Fruit fly (Drosophila melanogaster) whole organism, embryonic: Measurements from ENCODE around the gene CG13144.

ENCODE experiments used
- Ada2b ChIP-seq: fragments of 200-800 bp; sonication (Bioruptor generic); IDR thresholded peaks from 2 replicates; pipeline ENCODE4 v1.3.6; 2022; ENCODE audit warnings: missing biosample characterization, missing genetic modification characterization
- Awh ChIP-seq: fragments of 200-800 bp; sonication (Bioruptor generic); IDR thresholded peaks from 2 replicates; pipeline ENCODE4, ENCODE4 v1.3.6; 2022; ENCODE audit warnings: missing biosample characterization, missing genetic modification characterization
- BEAF-32 ChIP-seq: fragments of 200-800 bp; sonication (Bioruptor generic); optimal IDR thresholded peaks from 3 replicates; lab custom pipeline; 2017; ENCODE audit warnings: missing biosample characterization, missing genetic modification characterization, mild to moderate bottlenecking, moderate library complexity, missing genetic modification reagents
- Bgb ChIP-seq: fragments of 200-800 bp; sonication (Bioruptor generic); IDR thresholded peaks from 2 replicates; pipeline ENCODE4 v1.3.6; 2022; ENCODE audit warnings: missing biosample characterization, missing genetic modification characterization; ENCODE audit not compliant: partially characterized antibody
- C15 ChIP-seq: fragments of 200-800 bp; sonication (Bioruptor generic); IDR thresholded peaks from 3 replicates; pipeline ENCODE4 v1.3.6; 2022; ENCODE audit warnings: missing biosample characterization, missing genetic modification characterization
- CG10654 ChIP-seq: fragments of 200-800 bp; sonication (Bioruptor generic); optimal IDR thresholded peaks from 2 replicates; lab custom pipeline; 2016; ENCODE audit warnings: missing biosample characterization, missing genetic modification characterization
- CG10979 ChIP-seq: fragments of 200-800 bp; sonication (Bioruptor generic); optimal IDR thresholded peaks from 2 replicates; lab custom pipeline; 2018; ENCODE audit warnings: missing biosample characterization, mild to moderate bottlenecking, missing genetic modification characterization, moderate library complexity
- CG11560 ChIP-seq: fragments of 200-800 bp; sonication (Bioruptor generic); IDR thresholded peaks from 3 replicates; pipeline ENCODE4 v1.3.6; 2022; ENCODE audit warnings: missing biosample characterization, missing genetic modification characterization
- CG12071 ChIP-seq: fragments of 200-800 bp; sonication (Bioruptor generic); optimal IDR thresholded peaks from 3 replicates; lab custom pipeline; 2018; ENCODE audit warnings: missing biosample characterization, mild to moderate bottlenecking, missing genetic modification characterization
- CG12769 ChIP-seq: fragments of 200-800 bp; sonication (Bioruptor generic); optimal IDR thresholded peaks from 2 replicates; lab custom pipeline; 2019; ENCODE audit warnings: missing biosample characterization, mild to moderate bottlenecking, missing genetic modification characterization, moderate library complexity
- CG13296 ChIP-seq: fragments of 200-800 bp; sonication (Bioruptor generic); optimal IDR thresholded peaks from 3 replicates; lab custom pipeline; 2018; ENCODE audit warnings: missing biosample characterization, mild to moderate bottlenecking, missing genetic modification characterization
- CG13624 ChIP-seq: fragments of 200-800 bp; sonication (Bioruptor generic); optimal IDR thresholded peaks from 2 replicates; lab custom pipeline; 2016; ENCODE audit warnings: missing biosample characterization, missing genetic modification characterization
- CG15073 ChIP-seq: fragments of 200-800 bp; sonication (Bioruptor generic); optimal IDR thresholded peaks from 2 replicates; lab custom pipeline; 2016; ENCODE audit warnings: missing biosample characterization, missing genetic modification characterization
- CG15269 ChIP-seq: fragments of 200-800 bp; sonication (Bioruptor generic); optimal IDR thresholded peaks from 2 replicates; lab custom pipeline; 2018; ENCODE audit warnings: missing biosample characterization, mild to moderate bottlenecking, missing genetic modification characterization, moderate library complexity
- CG1603 ChIP-seq: fragments of 200-800 bp; sonication (Bioruptor generic); optimal IDR thresholded peaks from 2 replicates; lab custom pipeline; 2019; ENCODE audit warnings: missing biosample characterization, mild to moderate bottlenecking, missing genetic modification characterization, moderate library complexity
- CG1792 ChIP-seq: fragments of 200-800 bp; sonication (Bioruptor generic); optimal IDR thresholded peaks from 2 replicates; lab custom pipeline; 2016; ENCODE audit warnings: missing biosample characterization, missing genetic modification characterization
- CG18262 ChIP-seq: fragments of 200-800 bp; optimal IDR thresholded peaks from 3 replicates; lab custom pipeline; 2019; ENCODE audit warnings: missing biosample characterization, mild to moderate bottlenecking, missing genetic modification characterization, moderate library complexity
- CG2116 ChIP-seq: fragments of 200-800 bp; sonication (Bioruptor generic); optimal IDR thresholded peaks from 3 replicates; lab custom pipeline; 2018; ENCODE audit warnings: missing biosample characterization, mild to moderate bottlenecking, missing genetic modification characterization
- CG2875 ChIP-seq: fragments of 200-800 bp; sonication (Bioruptor generic); optimal IDR thresholded peaks from 2 replicates; lab custom pipeline; 2017; ENCODE audit warnings: missing biosample characterization, mild to moderate bottlenecking, missing genetic modification characterization, missing genetic modification reagents
- CG32772 ChIP-seq: fragments of 200-800 bp; sonication (Bioruptor generic); IDR thresholded peaks from 2 replicates; pipeline ENCODE4 v1.3.6; 2022; ENCODE audit warnings: missing biosample characterization, missing genetic modification characterization
- CG33213 ChIP-seq: fragments of 200-800 bp; sonication (Bioruptor generic); optimal IDR thresholded peaks from 3 replicates; lab custom pipeline; 2016; ENCODE audit warnings: missing biosample characterization, missing genetic modification characterization
- CG6175 ChIP-seq: fragments of 200-800 bp; sonication (Bioruptor generic); IDR thresholded peaks from 3 replicates; pipeline ENCODE4 v1.3.6; 2022; ENCODE audit warnings: missing biosample characterization, missing genetic modification characterization
- CG9215 ChIP-seq: fragments of 200-800 bp; sonication (Bioruptor generic); IDR thresholded peaks from 2 replicates; pipeline ENCODE4 v1.3.6; 2022; ENCODE audit warnings: missing biosample characterization, missing genetic modification characterization
- CrebB ChIP-seq: fragments of 200-800 bp; sonication (Bioruptor generic); optimal IDR thresholded peaks from 3 replicates; lab custom pipeline; 2018; ENCODE audit warnings: missing biosample characterization, mild to moderate bottlenecking, missing genetic modification characterization
- D19A ChIP-seq: fragments of 200-800 bp; optimal IDR thresholded peaks from 3 replicates; lab custom pipeline; 2019; ENCODE audit warnings: missing biosample characterization, mild to moderate bottlenecking, missing genetic modification characterization, moderate library complexity
- Dfd ChIP-seq, 2 experiments: fragments of >200 bp; optimal IDR thresholded peaks; 2 replicates each; lab custom pipeline; 2017; ENCODE audit warnings: missing biosample characterization in 2 of 2, missing genetic modification characterization in 2 of 2
- Hmr ChIP-seq: fragments of 200-800 bp; sonication (Bioruptor generic); optimal IDR thresholded peaks from 3 replicates; lab custom pipeline; 2017; ENCODE audit warnings: mild to moderate bottlenecking, missing biosample characterization, missing genetic modification reagents, missing genetic modification characterization
- MESR4 ChIP-seq: fragments of 200-800 bp; sonication (Bioruptor generic); optimal IDR thresholded peaks from 2 replicates; lab custom pipeline; 2018; ENCODE audit warnings: missing biosample characterization, mild to moderate bottlenecking, missing genetic modification characterization, moderate library complexity
- Mad ChIP-seq: fragments of 200-800 bp; sonication (Bioruptor generic); optimal IDR thresholded peaks from 2 replicates; lab custom pipeline; 2016; ENCODE audit warnings: missing biosample characterization, missing genetic modification characterization
- Sox100B ChIP-seq: fragments of 200-800 bp; sonication (Bioruptor generic); optimal IDR thresholded peaks from 3 replicates; lab custom pipeline; 2018; ENCODE audit warnings: missing biosample characterization, mild to moderate bottlenecking, missing genetic modification characterization
- Sox102F ChIP-seq: fragments of 200-800 bp; sonication (Bioruptor generic); optimal IDR thresholded peaks from 2 replicates; lab custom pipeline; 2018; ENCODE audit warnings: missing biosample characterization, mild to moderate bottlenecking, missing genetic modification characterization, moderate library complexity
- Sry-δ ChIP-seq: fragments of 200-800 bp; sonication (Bioruptor generic); optimal IDR thresholded peaks from 2 replicates; lab custom pipeline; 2016; ENCODE audit warnings: missing biosample characterization, missing genetic modification characterization
- bab2 ChIP-seq: fragments of 200-800 bp; sonication (Bioruptor generic); optimal IDR thresholded peaks from 2 replicates; lab custom pipeline; 2016; ENCODE audit warnings: missing biosample characterization, missing genetic modification characterization
- cad ChIP-seq: fragments of >200 bp; optimal IDR thresholded peaks from 2 replicates; lab custom pipeline; 2017; ENCODE audit warnings: missing biosample characterization, missing genetic modification characterization
- chinmo ChIP-seq: fragments of 200-800 bp; sonication (Bioruptor generic); IDR thresholded peaks from 4 replicates; pipeline ENCODE4 v1.3.6; 2022; ENCODE audit warnings: missing biosample characterization, missing genetic modification characterization; ENCODE audit not compliant: partially characterized antibody
- crc ChIP-seq: fragments of 200-800 bp; sonication (Bioruptor generic); optimal IDR thresholded peaks from 2 replicates; lab custom pipeline; 2016; ENCODE audit warnings: missing biosample characterization, missing genetic modification characterization
- crp ChIP-seq, 2 experiments: fragments of 200-800 bp; sonication (Bioruptor generic); optimal IDR thresholded peaks; 2 replicates in 1 of 2; 3 replicates in 1 of 2; lab custom pipeline; 2017; ENCODE audit warnings: missing biosample characterization in 2 of 2, missing genetic modification characterization in 2 of 2, mild to moderate bottlenecking in 1 of 2, moderate library complexity in 1 of 2
- gcm ChIP-seq: fragments of 200-800 bp; sonication (Bioruptor generic); optimal IDR thresholded peaks from 2 replicates; lab custom pipeline; 2019; ENCODE audit warnings: missing biosample characterization, mild to moderate bottlenecking, missing genetic modification characterization, moderate library complexity
- lab ChIP-seq: fragments of 200-800 bp; sonication (Bioruptor generic); optimal IDR thresholded peaks from 3 replicates; lab custom pipeline; 2017; ENCODE audit warnings: missing biosample characterization, missing genetic modification characterization, mild to moderate bottlenecking, moderate library complexity, missing genetic modification reagents
- lilli ChIP-seq: fragments of 200-800 bp; sonication (Bioruptor generic); optimal IDR thresholded peaks from 3 replicates; lab custom pipeline; 2016; ENCODE audit warnings: missing biosample characterization, missing genetic modification characterization
- lov ChIP-seq, 2 experiments: fragments of 200-800 bp in 1 of 2; fragments of >200 bp in 1 of 2; sonication (Bioruptor generic) in 1 of 2; IDR thresholded peaks in 1 of 2; optimal IDR thresholded peaks in 1 of 2; 2 replicates in 1 of 2; 3 replicates in 1 of 2; pipeline versions ENCODE4 v1.3.6 to Lab custom; 2017 to 2022; ENCODE audit warnings: missing biosample characterization in 1 of 2, missing genetic modification characterization in 1 of 2
- pita ChIP-seq: fragments of 200-800 bp; sonication (Bioruptor generic); optimal IDR thresholded peaks from 2 replicates; lab custom pipeline; 2017; ENCODE audit warnings: missing biosample characterization, mild to moderate bottlenecking, missing genetic modification characterization
- pum ChIP-seq: fragments of 200-800 bp; sonication (Bioruptor generic); optimal IDR thresholded peaks from 2 replicates; lab custom pipeline; 2016; ENCODE audit warnings: missing biosample characterization, missing genetic modification characterization
- ranshi ChIP-seq: fragments of 200-800 bp; sonication (Bioruptor generic); IDR thresholded peaks from 2 replicates; pipeline ENCODE4 v1.3.6; 2022; ENCODE audit warnings: missing biosample characterization, missing genetic modification characterization
- ro ChIP-seq: fragments of 200-800 bp; sonication (Bioruptor generic); IDR thresholded peaks from 2 replicates; pipeline ENCODE4 v1.3.6; 2022; ENCODE audit warnings: missing biosample characterization, missing genetic modification characterization
- row ChIP-seq: fragments of 200-800 bp; sonication (Bioruptor generic); IDR thresholded peaks from 3 replicates; pipeline ENCODE4 v1.3.6; 2022; ENCODE audit warnings: missing biosample characterization, missing genetic modification characterization
- sima ChIP-seq: fragments of 200-800 bp; sonication (Bioruptor generic); optimal IDR thresholded peaks from 2 replicates; lab custom pipeline; 2016; ENCODE audit warnings: missing biosample characterization, missing genetic modification characterization
- toy ChIP-seq: fragments of 200-800 bp; sonication (Bioruptor generic); IDR thresholded peaks from 2 replicates; pipeline ENCODE4 v1.3.6; 2022; ENCODE audit warnings: missing biosample characterization, missing genetic modification characterization
- trem ChIP-seq: fragments of 200-800 bp; optimal IDR thresholded peaks from 3 replicates; lab custom pipeline; 2019; ENCODE audit warnings: missing biosample characterization, mild to moderate bottlenecking, missing genetic modification characterization, moderate library complexity
- tx ChIP-seq: fragments of 200-800 bp; sonication (Bioruptor generic); optimal IDR thresholded peaks from 2 replicates; lab custom pipeline; 2016; ENCODE audit warnings: missing biosample characterization, missing genetic modification characterization

The CG13144 gene

dm6 chr2L:10474268-10474678 is 17.0 kb downstream of the CG13144 start, which contains the start of gene RluA-1 (continued):
- peak; percentile 89 for TF ChIP-seq pum (GFP tag; lab: Kevin White, UChicago)
- TF ChIP-seq Mad (GFP tag; lab: Kevin White, UChicago) = peak; percentile 98
- TF ChIP-seq CG6175 (GFP tag; lab: Robert Waterston, UW) = peak; percentile 98
- TF ChIP-seq CG2116 (GFP tag; lab: Kevin White, UChicago) = peak; percentile 92
- peak; percentile 92 for TF ChIP-seq tx (GFP tag; lab: Kevin White, UChicago)
- TF ChIP-seq C15 = peak; percentile 96
- peak; percentile 93; the same call in 1 of the 2 replicates for TF ChIP-seq ranshi (GFP tag; lab: Robert Waterston, UW)
- peak; percentile 96 for TF ChIP-seq bab2 (GFP tag; lab: Kevin White, UChicago)
- TF ChIP-seq CG15073 (GFP tag; lab: Kevin White, UChicago) = peak; percentile 91
- TF ChIP-seq toy = peak; percentile 98
- peak; percentile 92 for TF ChIP-seq CG13624 (GFP tag; lab: Kevin White, UChicago)
- peak; percentile 100 for TF ChIP-seq CG18262
- peak; percentile 98 for TF ChIP-seq lilli (GFP tag; lab: Kevin White, UChicago)
- peak; percentile 96 for TF ChIP-seq CG33213 (GFP tag; lab: Kevin White, UChicago)
- TF ChIP-seq CrebB (tag; lab: Kevin White, UChicago) = peak; percentile 99
- TF ChIP-seq CG10654 (GFP tag; lab: Kevin White, UChicago) = peak; percentile 98
- TF ChIP-seq CG13296 = peak; percentile 99
- TF ChIP-seq Dfd (GFP tag; optimal IDR thresholded peaks at IDR 0.05; lab: Kevin White, UChicago) = no peak
- TF ChIP-seq ro (GFP tag; lab: Robert Waterston, UW) = peak; percentile 99
- TF ChIP-seq trem (tag; lab: Kevin White, UChicago) = peak; percentile 97
- peak; percentile 29 to 75 for TF ChIP-seq crp (GFP tag; optimal IDR thresholded peaks at IDR 0.05; lab: Kevin White, UChicago)
- TF ChIP-seq Sry-δ (GFP tag; lab: Kevin White, UChicago) = peak; percentile 55
- TF ChIP-seq crc (GFP tag; lab: Kevin White, UChicago) = peak; percentile 38
- peak; percentile 99 for TF ChIP-seq CG32772 (GFP tag; lab: Robert Waterston, UW)
- peak; percentile 99 for TF ChIP-seq CG10979 (tag; lab: Kevin White, UChicago)
- peak; percentile 96 for TF ChIP-seq Ada2b (GFP tag; lab: Robert Waterston, UW)
- TF ChIP-seq sima (GFP tag; lab: Kevin White, UChicago) = peak; percentile 52
- TF ChIP-seq CG1603 (tag; lab: Kevin White, UChicago) = peak; percentile 97
- TF ChIP-seq CG2875 (GFP tag; lab: Kevin White, UChicago) = peak; percentile 100
- TF ChIP-seq lab (GFP tag; lab: Kevin White, UChicago) = peak; percentile 99
- TF ChIP-seq Awh (GFP tag; lab: Robert Waterston, UW) = peak; percentile 100
- TF ChIP-seq CG12071 (GFP tag; lab: Kevin White, UChicago) = peak; percentile 99
- TF ChIP-seq row (GFP tag; lab: Robert Waterston, UW) = peak; percentile 99
- peak; percentile 97 for TF ChIP-seq CG9215 (GFP tag; lab: Robert Waterston, UW)
- no peak for TF ChIP-seq pita
- TF ChIP-seq Hmr = peak; percentile 99
- TF ChIP-seq lov (optimal IDR thresholded peaks at IDR 0.05; lab: Kevin White, UChicago) = no peak
- TF ChIP-seq lov (GFP tag; IDR thresholded peaks at IDR 0.05; lab: Robert Waterston, UW) = peak; percentile 99
- peak; percentile 92 for TF ChIP-seq CG11560 (tag; lab: Robert Waterston, UW)
- peak; percentile 98 for TF ChIP-seq CG12769
- peak; percentile 100 for TF ChIP-seq gcm (GFP tag; lab: Kevin White, UChicago)
- peak; percentile 53 for TF ChIP-seq Bgb (GFP tag; lab: Robert Waterston, UW)
- peak; percentile 98 for TF ChIP-seq Sox100B
- TF ChIP-seq MESR4 = peak; percentile 88
- peak; percentile 90 for TF ChIP-seq CG1792
- peak; percentile 100 for TF ChIP-seq Sox102F
- TF ChIP-seq D19A (tag; lab: Kevin White, UChicago) = peak; percentile 95
- TF ChIP-seq cad (GFP tag; lab: Kevin White, UChicago) = no peak
- peak; percentile 29 for TF ChIP-seq BEAF-32 (GFP tag; lab: Kevin White, UChicago)
- peak; percentile 73; the same call in 2 of the 4 replicates for TF ChIP-seq chinmo
- TF ChIP-seq CG15269 (tag; lab: Kevin White, UChicago) = peak; percentile 100
